Fruit fly (Drosophila melanogaster) whole organism: Measurements from ENCODE around the gene Hakai.

Experiments
- CG8478 ChIP-seq: fragments of >200 bp; optimal IDR thresholded peaks from 2 replicates; lab custom pipeline; 2018; ENCODE audit warnings: inconsistent platforms
- Dll ChIP-seq: fragments of >200 bp; optimal IDR thresholded peaks from 2 replicates; lab custom pipeline; 2017
- EcR ChIP-seq, 2 experiments: fragments of >200 bp; optimal IDR thresholded peaks; 2 replicates each; lab custom pipeline; 2017; ENCODE audit warnings: missing biosample characterization in 2 of 2, missing genetic modification characterization in 2 of 2, missing genetic modification reagents in 2 of 2
- pan ChIP-seq: fragments of >200 bp; optimal IDR thresholded peaks from 2 replicates; lab custom pipeline; 2017
- psq ChIP-seq: fragments of >200 bp; optimal IDR thresholded peaks from 2 replicates; lab custom pipeline; 2017
- usp ChIP-seq: fragments of >200 bp; optimal IDR thresholded peaks from 2 replicates; lab custom pipeline; 2017; ENCODE audit warnings: missing biosample characterization, missing genetic modification characterization, mixed read lengths

Hakai gene

DNA sequence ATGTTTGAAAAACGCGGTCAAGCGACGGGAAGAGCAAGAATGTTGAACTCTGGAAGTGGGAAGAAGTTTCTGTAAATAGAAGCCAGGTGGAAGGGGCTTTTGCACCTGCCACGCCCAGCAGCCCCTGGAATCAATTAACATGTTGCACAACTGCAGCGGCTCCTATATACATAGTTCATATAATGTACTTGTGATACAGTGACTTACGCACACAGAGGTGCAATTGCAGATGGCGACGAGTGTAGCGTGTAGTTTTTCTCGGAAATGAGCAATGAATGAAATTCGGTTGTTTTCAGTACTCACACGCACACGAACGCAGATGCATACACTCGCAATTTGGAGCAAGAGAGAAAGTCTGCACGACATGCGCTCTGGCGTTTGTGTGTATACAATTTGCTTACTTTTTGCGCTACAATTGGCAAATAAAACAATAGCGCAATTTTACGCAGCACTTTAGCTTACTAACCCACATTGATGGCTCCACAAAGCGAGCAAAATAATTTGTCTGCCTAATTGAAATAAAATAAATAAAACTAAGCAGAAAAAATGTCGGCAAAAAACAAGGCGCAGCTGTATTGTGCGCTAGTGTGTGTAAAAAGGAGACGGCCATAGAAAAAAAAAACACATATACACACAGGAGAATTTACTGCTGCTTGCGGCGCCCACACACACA, 5.8 kb downstream of the Hakai start:
- TF ChIP-seq psq (no peak), usp (no peak), CG8478 (peak; percentile 76)

DNA sequence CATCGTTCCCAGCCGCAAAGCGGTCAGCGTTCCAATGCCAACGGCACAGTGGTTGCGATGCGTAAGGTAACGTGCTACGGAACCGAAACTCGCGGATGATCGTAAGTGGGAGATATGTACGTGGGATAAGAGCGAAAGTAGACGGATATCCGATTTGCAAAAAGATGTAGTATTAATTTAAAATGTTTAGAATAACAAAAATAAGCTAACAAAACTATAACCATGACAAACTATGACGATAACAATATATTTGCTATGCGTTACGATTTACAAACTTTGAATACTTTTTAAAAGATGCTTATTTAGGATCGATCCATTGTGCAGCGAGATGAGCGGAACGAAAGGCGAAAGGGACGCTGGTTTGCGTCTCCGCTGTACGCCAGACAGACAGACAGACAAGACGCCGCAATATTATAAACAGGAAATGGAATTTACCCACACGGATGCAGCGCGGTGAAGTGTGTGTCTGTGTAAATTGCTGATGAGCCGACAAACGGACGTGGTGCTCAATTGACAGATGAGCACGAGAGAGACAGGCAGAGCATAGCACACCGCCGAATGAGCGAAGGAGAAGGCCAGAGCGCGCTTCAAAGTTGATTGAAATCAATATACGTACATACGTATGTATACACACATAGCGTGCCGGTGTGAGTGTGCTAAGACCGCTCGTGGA, 6.5 kb downstream of the Hakai start:
- TF ChIP-seq Dll (lab: Kevin White, UChicago) = peak; percentile 72
- no peak for TF ChIP-seq CG8478
- no peak for TF ChIP-seq EcR (GFP tag; optimal IDR thresholded peaks at IDR 0.05; lab: Kevin White, UChicago)

DNA sequence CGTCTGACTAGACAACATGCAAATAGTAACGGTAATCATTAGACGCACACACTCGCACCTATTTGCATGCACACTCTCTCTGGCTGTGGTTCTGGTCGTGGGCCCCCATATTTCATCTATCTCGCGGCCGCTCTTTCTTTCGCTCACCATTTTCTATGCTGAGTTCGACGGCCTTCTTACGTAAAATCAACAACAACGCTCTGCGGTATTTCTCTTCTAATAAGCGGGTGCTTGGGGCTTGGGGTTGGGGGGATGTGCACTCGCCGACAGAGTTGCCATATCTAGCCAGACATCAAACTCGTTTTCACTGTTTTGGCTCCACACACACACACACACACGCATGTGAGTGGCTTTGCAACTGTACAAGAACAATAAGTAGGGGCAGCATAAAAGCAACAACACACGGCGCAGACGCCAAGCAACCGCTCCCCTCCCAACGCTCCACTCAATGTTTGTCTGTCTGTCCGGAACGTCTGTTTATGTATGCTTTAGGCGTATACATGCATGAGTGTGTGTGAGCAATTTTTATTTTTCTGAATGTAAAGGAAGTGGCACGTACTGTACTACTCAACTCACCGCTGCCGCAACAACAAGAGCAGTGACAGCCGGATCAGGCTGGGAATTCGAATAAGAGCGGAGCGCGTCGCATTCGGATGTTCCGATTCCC, 7.2 kb downstream of the Hakai start:
- peak in 1 of 2 experiments; percentile 92 for TF ChIP-seq EcR (GFP tag; optimal IDR thresholded peaks at IDR 0.05; lab: Kevin White, UChicago)
- no peak for TF ChIP-seq CG8478
- no peak for TF ChIP-seq psq

DNA sequence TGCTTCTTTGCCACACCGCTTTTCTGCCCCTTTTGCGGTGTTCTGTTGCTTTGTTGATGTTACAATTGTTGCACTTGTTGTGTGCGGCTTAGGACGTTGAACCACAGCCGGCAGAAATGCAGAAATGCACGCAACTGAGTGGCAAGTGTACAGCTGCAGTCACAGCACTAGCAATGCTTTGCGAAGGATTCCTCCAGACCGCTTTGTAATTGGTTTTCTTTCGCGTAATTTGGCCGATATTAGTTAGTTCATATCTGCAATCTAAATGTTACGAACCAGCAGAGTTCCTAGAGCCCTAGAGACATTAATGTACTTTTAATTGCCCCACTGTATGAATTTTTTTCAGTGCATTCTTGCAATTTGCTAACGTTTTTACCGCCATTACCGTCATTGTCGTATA, 7.9 kb downstream of the Hakai start:
- TF ChIP-seq pan (no peak), Dll (lab: Kevin White, UChicago) (no peak), EcR (GFP tag; optimal IDR thresholded peaks at IDR 0.05; lab: Kevin White, UChicago) (peak in 1 of 2 experiments; percentile 83)

DNA sequence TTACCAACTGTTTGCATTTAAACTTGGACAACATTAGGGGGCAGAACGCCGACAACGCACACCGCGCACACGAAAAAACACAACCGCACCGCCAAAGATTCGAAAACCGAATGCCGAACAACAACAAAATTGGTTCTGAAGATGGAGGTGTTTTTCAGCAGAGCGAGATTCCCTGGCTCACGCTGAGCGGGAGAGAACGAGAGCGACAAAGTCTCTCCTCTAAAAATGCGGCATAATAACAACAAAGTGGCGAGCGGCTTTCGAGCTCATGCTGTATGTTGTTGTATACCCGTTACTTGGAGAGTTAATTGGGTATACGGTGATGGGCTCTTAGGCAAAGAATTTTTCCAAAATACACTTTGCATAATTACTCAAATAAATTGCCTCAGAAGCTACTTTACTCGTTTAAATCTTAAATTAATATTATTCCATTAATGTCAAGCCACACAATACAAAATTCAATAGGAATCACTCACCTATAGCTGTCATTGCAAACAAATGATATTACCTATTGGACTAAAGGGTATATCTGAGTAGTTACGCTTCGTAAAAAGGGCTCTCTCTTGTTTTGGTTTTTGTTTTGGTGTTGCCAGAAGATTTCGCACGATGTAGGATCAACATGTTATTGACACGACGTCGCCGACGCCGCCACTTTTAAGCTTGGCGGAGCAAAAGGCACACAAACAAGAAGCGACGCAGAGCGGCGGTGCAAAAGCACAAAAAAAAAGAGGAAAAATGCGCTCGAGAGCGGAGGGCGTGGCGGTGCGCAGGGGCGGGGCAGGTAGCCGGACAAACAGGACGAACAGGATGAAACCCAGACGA, 9.6 kb downstream of the Hakai start:
- peak; percentile 60 for TF ChIP-seq Dll (lab: Kevin White, UChicago)
- TF ChIP-seq usp = no peak
- TF ChIP-seq pan = peak; percentile 94
- TF ChIP-seq psq = no peak
- TF ChIP-seq CG8478 = no peak
- TF ChIP-seq EcR (GFP tag; optimal IDR thresholded peaks at IDR 0.05; lab: Kevin White, UChicago) = peak in 1 of 2 experiments; percentile 67

DNA sequence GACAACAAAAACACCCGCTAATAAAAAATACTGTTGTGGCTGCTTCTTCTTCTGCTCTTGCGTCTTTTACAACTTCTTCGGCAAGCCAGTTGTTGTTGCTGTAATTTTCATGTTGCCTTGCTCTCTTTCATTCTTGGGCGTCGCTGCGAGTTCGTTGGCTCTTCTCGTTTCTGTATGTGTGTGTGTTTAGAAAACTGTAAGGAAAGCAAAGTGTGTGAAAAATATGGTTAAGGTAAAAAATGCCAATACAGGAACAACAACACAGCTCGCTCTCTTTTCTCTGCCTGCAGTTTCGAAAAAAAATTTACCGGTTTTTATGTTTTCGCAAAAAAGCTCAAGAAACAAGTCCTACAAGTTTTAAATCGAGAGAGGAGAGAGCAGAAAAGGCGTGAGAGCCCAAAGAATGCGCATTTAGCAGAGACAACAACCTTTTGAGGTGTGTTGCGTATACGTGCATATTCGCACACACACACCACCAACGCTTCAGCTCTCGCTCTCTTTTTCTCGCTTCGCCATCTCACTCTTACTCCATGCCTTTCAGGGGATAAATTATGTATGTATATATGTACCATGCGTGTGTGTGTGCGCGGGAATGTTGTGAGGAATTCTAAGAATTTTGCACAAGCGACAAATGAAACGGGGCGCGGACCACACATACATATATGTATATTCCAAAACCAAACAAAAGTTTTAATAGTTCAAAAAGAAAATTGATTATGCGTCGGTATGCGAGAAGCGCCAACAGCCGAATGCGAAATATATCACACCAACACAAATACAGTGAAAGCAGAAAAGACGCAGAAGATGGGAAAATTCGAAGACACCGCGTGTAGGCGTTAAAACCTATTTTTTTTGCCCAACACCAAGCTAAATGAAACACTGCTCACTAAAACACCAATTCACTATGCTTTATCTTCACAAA, 10.4 kb downstream of the Hakai start:
- peak; percentile 64 for TF ChIP-seq CG8478
- TF ChIP-seq EcR (GFP tag; optimal IDR thresholded peaks at IDR 0.05; lab: Kevin White, UChicago) = peak; percentile 39 to 84
- no peak for TF ChIP-seq usp

DNA sequence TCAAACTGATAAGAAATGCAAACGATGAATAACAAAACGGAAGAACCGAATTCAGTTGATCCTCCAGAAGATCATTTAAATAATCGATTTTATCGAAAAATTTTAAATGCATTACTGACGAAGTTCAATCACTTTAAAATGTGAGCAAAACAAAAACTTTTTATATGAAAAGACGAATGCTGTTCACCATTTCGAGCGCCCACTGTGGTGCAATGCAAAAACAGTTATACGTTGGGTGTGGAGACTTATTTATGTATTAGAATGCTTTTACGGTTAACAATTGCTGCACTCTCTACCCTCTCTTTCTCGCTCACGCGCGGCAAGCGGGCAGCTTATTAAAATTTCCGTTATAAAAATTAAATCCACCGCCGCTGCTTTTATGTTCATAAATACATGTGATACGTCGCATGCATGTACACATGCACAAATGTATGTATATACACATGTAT, 11.4 kb downstream of the Hakai start:
- TF ChIP-seq Dll (lab: Kevin White, UChicago) = no peak
- no peak for TF ChIP-seq EcR (GFP tag; optimal IDR thresholded peaks at IDR 0.05; lab: Kevin White, UChicago)
- TF ChIP-seq CG8478 = no peak
- TF ChIP-seq psq = no peak
- no peak for TF ChIP-seq pan
- TF ChIP-seq usp = no peak

DNA sequence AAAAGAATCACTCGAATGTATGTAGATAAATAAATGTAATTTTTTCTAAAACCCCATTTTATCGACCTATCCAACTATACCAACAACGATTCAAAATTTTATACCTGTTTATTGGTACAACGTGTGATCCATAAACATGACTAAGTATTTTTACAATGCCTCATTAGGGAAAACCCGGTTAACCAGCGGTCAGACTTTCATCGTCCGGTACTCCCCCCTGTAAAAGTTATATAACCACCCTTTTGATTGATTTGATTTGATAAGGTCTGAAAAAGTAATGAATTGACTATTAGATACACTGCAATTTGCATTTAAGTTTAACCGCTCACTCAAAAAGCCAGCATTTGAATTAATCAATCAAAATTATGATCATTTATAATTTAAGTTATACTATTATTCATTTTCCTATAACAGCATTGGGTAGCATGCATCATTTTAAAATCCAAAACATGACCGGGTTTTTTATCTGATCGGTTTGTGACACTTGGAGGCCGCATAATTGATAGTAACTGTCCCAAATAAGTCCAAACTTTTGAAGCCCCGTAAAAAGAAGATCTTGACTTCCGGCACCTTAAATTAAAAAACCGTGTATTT, 14.9 kb downstream of the Hakai start:
- TF ChIP-seq Dll (lab: Kevin White, UChicago) (no peak), psq (no peak), CG8478 (no peak), usp (no peak), EcR (GFP tag; optimal IDR thresholded peaks at IDR 0.05; lab: Kevin White, UChicago) (no peak), pan (no peak)

DNA sequence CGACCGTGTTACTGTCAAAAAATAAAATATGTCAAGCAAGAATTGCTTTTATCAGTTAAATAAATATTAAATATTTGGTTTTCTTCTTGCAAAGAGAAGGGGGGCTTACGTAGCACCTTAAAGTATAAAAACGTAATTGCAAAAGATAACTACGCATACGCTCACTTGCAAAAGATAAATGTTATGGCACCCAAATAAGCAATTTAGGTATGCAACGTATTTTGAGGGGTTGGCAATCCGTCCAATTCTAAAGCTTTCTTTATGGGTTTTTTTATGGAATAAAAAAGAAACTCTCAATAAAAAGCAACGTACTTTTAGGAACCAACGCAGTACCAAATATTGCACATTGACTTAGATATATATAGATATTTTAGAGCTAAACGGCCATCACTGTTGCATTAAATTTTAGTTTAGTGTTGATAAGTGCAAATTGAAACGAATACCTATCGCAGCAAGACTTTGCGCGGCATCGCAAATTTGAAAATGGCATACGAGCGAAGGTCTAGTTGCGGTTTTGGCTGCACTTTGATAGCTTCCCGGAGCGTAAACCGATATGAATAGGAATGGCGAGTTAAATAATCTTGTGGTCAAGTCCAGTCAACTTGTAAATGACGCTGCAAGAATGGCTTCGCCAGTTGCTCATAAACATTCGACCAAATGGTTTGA, 16.9 kb downstream of the Hakai start, which contains the start of gene CG13077:
TSS of gene CG13077 (plus strand) at position 631 of the 666 bp plus-strand sequence.
- no peak for TF ChIP-seq pan
- TF ChIP-seq psq = no peak
- no peak for TF ChIP-seq usp

DNA sequence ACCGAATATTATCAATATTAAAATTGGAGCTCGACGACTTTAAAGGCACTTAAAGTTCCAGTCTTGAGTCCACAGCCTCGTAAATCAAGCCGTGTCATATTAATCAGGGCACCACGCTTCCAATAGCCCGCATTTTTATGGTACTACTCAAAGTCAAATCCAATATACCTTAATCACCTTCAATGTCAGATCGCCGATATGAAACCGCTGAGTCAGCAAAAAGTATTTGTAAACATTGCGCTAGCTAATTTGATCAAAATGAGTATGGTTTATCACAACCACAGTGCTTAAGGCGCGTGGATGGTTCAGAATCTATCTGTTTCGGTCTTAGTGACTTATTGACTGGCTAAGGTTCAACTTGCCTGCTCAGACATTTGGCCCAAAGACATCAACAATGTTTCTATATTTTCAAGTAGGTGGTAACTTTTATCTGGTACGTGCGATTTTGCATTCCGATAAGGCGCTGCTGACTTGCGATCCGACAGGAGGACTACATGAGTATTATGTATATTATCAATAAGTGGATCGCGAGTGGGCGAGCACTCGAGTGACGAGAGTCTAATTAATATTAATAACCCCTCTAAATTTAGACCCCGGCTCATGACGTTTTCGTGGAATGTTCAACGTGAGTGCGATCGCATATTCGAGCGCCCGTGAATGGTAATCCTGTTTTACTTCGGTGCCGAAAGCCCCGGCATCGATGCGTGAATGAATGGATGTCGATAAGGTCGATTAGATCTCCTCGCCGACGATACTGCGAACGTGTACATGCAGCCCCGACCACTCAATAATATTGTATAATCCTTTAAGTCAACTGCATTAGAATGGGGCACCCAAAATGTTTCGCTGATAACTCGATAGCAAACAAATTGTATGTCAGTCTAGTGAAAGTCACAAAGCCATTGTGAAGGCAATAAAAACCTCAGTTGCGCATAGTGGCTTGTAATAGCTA, 19.0 kb downstream of the Hakai start, which contains the start of gene CG13078:
TSS of gene CG13078 (plus strand) at position 902 of the 952 bp plus-strand sequence.
- TF ChIP-seq EcR (GFP tag; optimal IDR thresholded peaks at IDR 0.05; lab: Kevin White, UChicago) = no peak
- TF ChIP-seq CG8478 = no peak
- TF ChIP-seq psq = no peak
- no peak for TF ChIP-seq usp
- no peak for TF ChIP-seq Dll (lab: Kevin White, UChicago)
- TF ChIP-seq pan = no peak
